Fruit fly (Drosophila melanogaster) whole organism, embryonic: ENCODE results near the gene CG8117.
A peak's percentile ranks its signal among the peaks of the same experiment; 100 is the strongest.

Source experiments
- Atf3 ChIP-seq: fragments of 200-800 bp; sonication (Bioruptor generic); optimal IDR thresholded peaks from 3 replicates; lab custom pipeline; 2016; ENCODE audit warnings: missing biosample characterization, missing genetic modification characterization
- CG10209 ChIP-seq: fragments of 200-800 bp; sonication (Bioruptor generic); optimal IDR thresholded peaks from 3 replicates; lab custom pipeline; 2017; ENCODE audit warnings: missing biosample characterization, mild to moderate bottlenecking, missing genetic modification characterization, missing genetic modification reagents
- CG10267 ChIP-seq: fragments of 200-800 bp; sonication (Bioruptor generic); optimal IDR thresholded peaks from 2 replicates; lab custom pipeline; 2018; ENCODE audit warnings: missing biosample characterization, mild to moderate bottlenecking, missing genetic modification characterization, moderate library complexity
- CG10366 ChIP-seq: fragments of 200-800 bp; sonication (Bioruptor generic); IDR thresholded peaks from 2 replicates; pipeline ENCODE4 v1.3.6; 2022; ENCODE audit warnings: missing biosample characterization, missing genetic modification characterization
- CG10543 ChIP-seq: fragments of 200-800 bp; sonication (Bioruptor generic); optimal IDR thresholded peaks from 3 replicates; lab custom pipeline; 2017; ENCODE audit warnings: missing biosample characterization, mild to moderate bottlenecking, missing genetic modification characterization, moderate library complexity
- CG10959 ChIP-seq: fragments of 200-800 bp; sonication (Bioruptor generic); IDR thresholded peaks from 2 replicates; pipeline ENCODE4 v1.3.6; 2022; ENCODE audit warnings: missing biosample characterization, missing genetic modification characterization
- CG12071 ChIP-seq: fragments of 200-800 bp; sonication (Bioruptor generic); optimal IDR thresholded peaks from 3 replicates; lab custom pipeline; 2018; ENCODE audit warnings: missing biosample characterization, mild to moderate bottlenecking, missing genetic modification characterization
- CG12104 ChIP-seq: fragments of 200-800 bp; sonication (Bioruptor generic); optimal IDR thresholded peaks from 3 replicates; lab custom pipeline; 2016; ENCODE audit warnings: missing biosample characterization, missing genetic modification characterization
- CG12659 ChIP-seq: fragments of 200-800 bp; sonication (Bioruptor generic); optimal IDR thresholded peaks from 3 replicates; lab custom pipeline; 2017; ENCODE audit warnings: mild to moderate bottlenecking, missing biosample characterization, missing genetic modification reagents, missing genetic modification characterization
- CG12769 ChIP-seq: fragments of 200-800 bp; sonication (Bioruptor generic); optimal IDR thresholded peaks from 2 replicates; lab custom pipeline; 2019; ENCODE audit warnings: missing biosample characterization, mild to moderate bottlenecking, missing genetic modification characterization, moderate library complexity
- CG1602 ChIP-seq: fragments of 200-800 bp; sonication (Bioruptor generic); optimal IDR thresholded peaks from 3 replicates; lab custom pipeline; 2016; ENCODE audit warnings: missing biosample characterization, missing genetic modification characterization
- CG16863 ChIP-seq: fragments of 200-800 bp; sonication (Bioruptor generic); optimal IDR thresholded peaks from 3 replicates; lab custom pipeline; 2016; ENCODE audit warnings: missing biosample characterization, missing genetic modification characterization
- CG17829 ChIP-seq: fragments of 200-800 bp; optimal IDR thresholded peaks from 2 replicates; lab custom pipeline; 2019; ENCODE audit warnings: missing biosample characterization, mild to moderate bottlenecking, missing genetic modification characterization, moderate library complexity
- CG1792 ChIP-seq: fragments of 200-800 bp; sonication (Bioruptor generic); optimal IDR thresholded peaks from 2 replicates; lab custom pipeline; 2016; ENCODE audit warnings: missing biosample characterization, missing genetic modification characterization
- CG18476 ChIP-seq: fragments of 200-800 bp; sonication (Bioruptor generic); optimal IDR thresholded peaks from 2 replicates; lab custom pipeline; 2016; ENCODE audit warnings: missing biosample characterization, mild to moderate bottlenecking, missing genetic modification characterization
- CG2199 ChIP-seq: fragments of 200-800 bp; sonication (Bioruptor generic); IDR thresholded peaks from 3 replicates; pipeline ENCODE4 v1.3.6; 2022; ENCODE audit warnings: missing biosample characterization, missing genetic modification characterization
- CG2202 ChIP-seq: fragments of 200-800 bp; sonication (Bioruptor generic); optimal IDR thresholded peaks from 2 replicates; lab custom pipeline; 2018; ENCODE audit warnings: missing biosample characterization, mild to moderate bottlenecking, missing genetic modification characterization
- CG30020 ChIP-seq: fragments of 200-800 bp; optimal IDR thresholded peaks from 2 replicates; lab custom pipeline; 2019; ENCODE audit warnings: missing biosample characterization, mild to moderate bottlenecking, missing genetic modification characterization, moderate library complexity
- CG31441 ChIP-seq: fragments of 200-800 bp; sonication (Bioruptor generic); IDR thresholded peaks from 2 replicates; pipeline ENCODE4 v1.3.6; 2022; ENCODE audit warnings: missing biosample characterization, missing genetic modification characterization
- CG32532 ChIP-seq: fragments of 200-800 bp; sonication (Bioruptor generic); IDR thresholded peaks from 2 replicates; pipeline ENCODE4 v1.3.6; 2022; ENCODE audit warnings: missing biosample characterization, missing genetic modification characterization
- CG33213 ChIP-seq: fragments of 200-800 bp; sonication (Bioruptor generic); optimal IDR thresholded peaks from 3 replicates; lab custom pipeline; 2016; ENCODE audit warnings: missing biosample characterization, missing genetic modification characterization
- CG5245 ChIP-seq: fragments of 200-800 bp; sonication (Bioruptor generic); optimal IDR thresholded peaks from 3 replicates; lab custom pipeline; 2016; ENCODE audit warnings: missing biosample characterization, missing genetic modification characterization
- CG7357 ChIP-seq: fragments of 200-800 bp; sonication (Bioruptor generic); IDR thresholded peaks from 3 replicates; pipeline ENCODE4 v1.3.6; 2022; ENCODE audit warnings: missing biosample characterization, missing genetic modification characterization
- CG7928 ChIP-seq: fragments of 200-800 bp; sonication (Bioruptor generic); optimal IDR thresholded peaks from 2 replicates; lab custom pipeline; 2017; ENCODE audit warnings: missing biosample characterization, mild to moderate bottlenecking, missing genetic modification characterization
- CG8478 ChIP-seq: fragments of >200 bp; optimal IDR thresholded peaks from 2 replicates; lab custom pipeline; 2018
- CG9215 ChIP-seq: fragments of 200-800 bp; sonication (Bioruptor generic); IDR thresholded peaks from 2 replicates; pipeline ENCODE4 v1.3.6; 2022; ENCODE audit warnings: missing biosample characterization, missing genetic modification characterization
- CoRest ChIP-seq: fragments of 200-800 bp; sonication (Bioruptor generic); optimal IDR thresholded peaks from 3 replicates; lab custom pipeline; 2018; ENCODE audit warnings: missing biosample characterization, mild to moderate bottlenecking, missing genetic modification characterization, moderate library complexity
- Ets97D ChIP-seq: fragments of 200-800 bp; sonication (Bioruptor generic); optimal IDR thresholded peaks from 3 replicates; lab custom pipeline; 2016; ENCODE audit warnings: missing biosample characterization, missing genetic modification characterization
- H15 ChIP-seq: fragments of 200-800 bp; sonication (Bioruptor generic); IDR thresholded peaks from 3 replicates; pipeline ENCODE4 v1.3.6; 2022; ENCODE audit warnings: missing biosample characterization, missing genetic modification characterization
- HLH54F ChIP-seq: fragments of 200-800 bp; sonication (Bioruptor generic); optimal IDR thresholded peaks from 3 replicates; lab custom pipeline; 2016; ENCODE audit warnings: missing biosample characterization, missing genetic modification characterization
- HmgD ChIP-seq: fragments of 200-800 bp; sonication (Bioruptor generic); optimal IDR thresholded peaks from 3 replicates; lab custom pipeline; 2016; ENCODE audit warnings: missing biosample characterization, missing genetic modification characterization
- Hr39 ChIP-seq: fragments of >200 bp; optimal IDR thresholded peaks from 2 replicates; lab custom pipeline; 2017
- Lhr ChIP-seq: fragments of 200-800 bp; sonication (Bioruptor generic); optimal IDR thresholded peaks from 3 replicates; lab custom pipeline; 2017; ENCODE audit warnings: mild to moderate bottlenecking, missing biosample characterization, missing genetic modification reagents, missing genetic modification characterization
- ap ChIP-seq: fragments of 200-800 bp; sonication (Bioruptor generic); IDR thresholded peaks from 2 replicates; pipeline ENCODE4 v1.3.6; 2022; ENCODE audit warnings: missing biosample characterization, missing genetic modification characterization
- bcd ChIP-seq: fragments of 200-800 bp; sonication (Bioruptor generic); optimal IDR thresholded peaks from 2 replicates; lab custom pipeline; 2017; ENCODE audit warnings: missing biosample characterization, mild to moderate bottlenecking, missing genetic modification characterization
- bsh ChIP-seq, 2 experiments: fragments of 200-800 bp; sonication (Bioruptor generic); optimal IDR thresholded peaks; 2 replicates each; lab custom pipeline; 2017 to 2018; ENCODE audit warnings: mild to moderate bottlenecking in 2 of 2, missing biosample characterization in 2 of 2, missing genetic modification characterization in 2 of 2, moderate library complexity in 1 of 2
- ci ChIP-seq: fragments of 200-800 bp; sonication (Bioruptor generic); IDR thresholded peaks from 3 replicates; pipeline ENCODE4 v1.3.6; 2022; ENCODE audit warnings: missing biosample characterization, missing genetic modification characterization
- corto ChIP-seq: fragments of 200-800 bp; sonication (Bioruptor generic); optimal IDR thresholded peaks from 2 replicates; lab custom pipeline; 2016; ENCODE audit warnings: missing biosample characterization, mild to moderate bottlenecking, missing genetic modification characterization, moderate library complexity
- ewg ChIP-seq: fragments of 200-800 bp; sonication (Bioruptor generic); optimal IDR thresholded peaks from 3 replicates; lab custom pipeline; 2017; ENCODE audit warnings: mild to moderate bottlenecking, missing biosample characterization, missing genetic modification reagents, missing genetic modification characterization
- klu ChIP-seq: fragments of 200-800 bp; sonication (Bioruptor generic); IDR thresholded peaks from 2 replicates; pipeline ENCODE4 v1.3.6; 2022; ENCODE audit warnings: missing biosample characterization, missing genetic modification characterization
- pita ChIP-seq: fragments of 200-800 bp; sonication (Bioruptor generic); optimal IDR thresholded peaks from 2 replicates; lab custom pipeline; 2017; ENCODE audit warnings: missing biosample characterization, mild to moderate bottlenecking, missing genetic modification characterization
- ro ChIP-seq: fragments of 200-800 bp; sonication (Bioruptor generic); IDR thresholded peaks from 2 replicates; pipeline ENCODE4 v1.3.6; 2022; ENCODE audit warnings: missing biosample characterization, missing genetic modification characterization
- sisA ChIP-seq: fragments of 200-800 bp; sonication (Bioruptor generic); IDR thresholded peaks from 2 replicates; pipeline ENCODE4 v1.3.6; 2022; ENCODE audit warnings: missing biosample characterization, missing genetic modification characterization
- sob ChIP-seq: fragments of 200-800 bp; sonication (Bioruptor generic); IDR thresholded peaks from 2 replicates; pipeline ENCODE4 v1.3.6; 2022; ENCODE audit warnings: missing biosample characterization, missing genetic modification characterization
- sqz ChIP-seq: fragments of 200-800 bp; sonication (Bioruptor generic); optimal IDR thresholded peaks from 3 replicates; lab custom pipeline; 2018; ENCODE audit warnings: missing biosample characterization, mild to moderate bottlenecking, missing genetic modification characterization
- stwl ChIP-seq: fragments of 200-800 bp; sonication (Bioruptor generic); optimal IDR thresholded peaks from 3 replicates; lab custom pipeline; 2018; ENCODE audit warnings: missing biosample characterization, mild to moderate bottlenecking, missing genetic modification characterization, moderate library complexity
- sug ChIP-seq: fragments of 200-800 bp; optimal IDR thresholded peaks from 2 replicates; lab custom pipeline; 2019; ENCODE audit warnings: missing biosample characterization, mild to moderate bottlenecking, missing genetic modification characterization, moderate library complexity
- tap ChIP-seq: fragments of 200-800 bp; optimal IDR thresholded peaks from 3 replicates; lab custom pipeline; 2019; ENCODE audit warnings: missing biosample characterization, mild to moderate bottlenecking, missing genetic modification characterization, moderate library complexity
- trem ChIP-seq: fragments of 200-800 bp; optimal IDR thresholded peaks from 3 replicates; lab custom pipeline; 2019; ENCODE audit warnings: missing biosample characterization, mild to moderate bottlenecking, missing genetic modification characterization, moderate library complexity
- vnd ChIP-seq: fragments of 200-800 bp; sonication (Bioruptor generic); IDR thresholded peaks from 3 replicates; pipeline ENCODE4 v1.3.6; 2022; ENCODE audit warnings: missing biosample characterization, missing genetic modification characterization; ENCODE audit not compliant: partially characterized antibody

CG8117 gene

dm6 chrX:15618953-15619630 is 24.9 kb upstream of the CG8117 start (continued):
- TF ChIP-seq sob (GFP tag; lab: Robert Waterston, UW) = peak; percentile 82
- TF ChIP-seq CG1602 (GFP tag; lab: Kevin White, UChicago) = peak; percentile 80
- TF ChIP-seq HmgD (GFP tag; lab: Kevin White, UChicago) = peak; percentile 11
- no peak for TF ChIP-seq CG7928
- peak; percentile 39 for TF ChIP-seq Lhr (GFP tag; lab: Kevin White, UChicago)
- peak; percentile 80 for TF ChIP-seq CG17829 (tag; lab: Kevin White, UChicago)
- TF ChIP-seq corto (GFP tag; lab: Kevin White, UChicago) = no peak
- peak; percentile 81 for TF ChIP-seq CG10209
- TF ChIP-seq bsh (GFP tag; optimal IDR thresholded peaks at IDR 0.05; lab: Kevin White, UChicago) = peak in 1 of 2 experiments; percentile 91
- TF ChIP-seq vnd (GFP tag; lab: Robert Waterston, UW) = no peak
- TF ChIP-seq sqz (GFP tag; lab: Kevin White, UChicago) = peak; percentile 80
- TF ChIP-seq bcd = peak; percentile 83
- no peak for TF ChIP-seq stwl (tag; lab: Kevin White, UChicago)
- peak; percentile 87 for TF ChIP-seq sisA (GFP tag; lab: Robert Waterston, UW)
- peak; percentile 32 for TF ChIP-seq CG30020 (tag; lab: Kevin White, UChicago)
- peak; percentile 64 for TF ChIP-seq CG12104 (GFP tag; lab: Kevin White, UChicago)
- TF ChIP-seq CG31441 (GFP tag; lab: Robert Waterston, UW) = peak; percentile 81
- peak; percentile 59 for TF ChIP-seq HLH54F (GFP tag; lab: Kevin White, UChicago)
- peak; percentile 78 for TF ChIP-seq CG32532
- TF ChIP-seq Hr39 (lab: Kevin White, UChicago) = no peak
- TF ChIP-seq CG9215 = peak; percentile 63
- peak; percentile 19 for TF ChIP-seq Ets97D
- peak; percentile 72 for TF ChIP-seq tap (tag; lab: Kevin White, UChicago)
- TF ChIP-seq CG1792 (GFP tag; lab: Kevin White, UChicago) = peak; percentile 66
- peak; percentile 52; the same call in 1 of the 2 replicates for TF ChIP-seq klu (GFP tag; lab: Robert Waterston, UW)
- TF ChIP-seq ci (GFP tag; lab: Robert Waterston, UW) = peak; percentile 86
- peak; percentile 73 for TF ChIP-seq CG12071 (GFP tag; lab: Kevin White, UChicago)
- TF ChIP-seq CG2202 (tag; lab: Kevin White, UChicago) = peak; percentile 54
- TF ChIP-seq CG8478 = no peak
- TF ChIP-seq H15 = peak; percentile 79
- peak; percentile 80 for TF ChIP-seq ap (GFP tag; lab: Robert Waterston, UW)
- peak; percentile 28 for TF ChIP-seq CG18476 (GFP tag; lab: Kevin White, UChicago)
- TF ChIP-seq CG10366 = peak; percentile 81
- TF ChIP-seq pita (GFP tag; lab: Kevin White, UChicago) = no peak
- TF ChIP-seq CG10267 = peak; percentile 53
- peak; percentile 87 for TF ChIP-seq sug (tag; lab: Kevin White, UChicago)
- TF ChIP-seq Atf3 (GFP tag; lab: Kevin White, UChicago) = peak; percentile 54
- peak; percentile 79 for TF ChIP-seq CG16863 (GFP tag; lab: Kevin White, UChicago)
- TF ChIP-seq CG10543 (GFP tag; lab: Kevin White, UChicago) = peak; percentile 57
- TF ChIP-seq trem (tag; lab: Kevin White, UChicago) = peak; percentile 63
- peak; percentile 48 for TF ChIP-seq CG33213 (GFP tag; lab: Kevin White, UChicago)
- peak; percentile 80 for TF ChIP-seq CG12769 (tag; lab: Kevin White, UChicago)
- peak; percentile 74 for TF ChIP-seq CG12659 (GFP tag; lab: Kevin White, UChicago)
- TF ChIP-seq CoRest (tag; lab: Kevin White, UChicago) = peak; percentile 85
- TF ChIP-seq CG2199 (GFP tag; lab: Robert Waterston, UW) = peak; percentile 49; the same call in 1 of the 3 replicates
- TF ChIP-seq CG7357 (GFP tag; lab: Robert Waterston, UW) = peak; percentile 33; the same call in 1 of the 3 replicates
- TF ChIP-seq CG10959 (GFP tag; lab: Robert Waterston, UW) = peak; percentile 59; the same call in 1 of the 2 replicates
- TF ChIP-seq CG5245 (GFP tag; lab: Kevin White, UChicago) = peak; percentile 90
- TF ChIP-seq ro (GFP tag; lab: Robert Waterston, UW) = peak; percentile 50
- peak; percentile 77 for TF ChIP-seq ewg (GFP tag; lab: Kevin White, UChicago)
